Worm (Caenorhabditis elegans) whole organism, L2 larva: ENCODE results near the gene fbxa-25.

Experiments
- C34F6.9 ChIP-seq: fragments of 150-350 bp; optimal IDR thresholded peaks from 2 replicates; lab custom pipeline; 2014; ENCODE audit warnings: missing biosample characterization, missing genetic modification characterization
- F13H6.1 ChIP-seq: sonication (generic microtip); optimal IDR thresholded peaks from 2 replicates; lab custom pipeline; 2016; ENCODE audit warnings: missing genetic modification characterization, missing compliant biosample characterization
- ZK546.5 ChIP-seq: sonication (generic microtip); optimal IDR thresholded peaks from 2 replicates; lab custom pipeline; 2017; ENCODE audit warnings: missing biosample characterization, missing genetic modification characterization
- aly-2 ChIP-seq: fragments of 150-350 bp; optimal IDR thresholded peaks from 2 replicates; lab custom pipeline; 2014; ENCODE audit warnings: missing biosample characterization, missing genetic modification characterization
- ama-1 ChIP-seq: fragments of 150-350 bp; optimal IDR thresholded peaks from 2 replicates; lab custom pipeline; 2018; ENCODE audit warnings: inconsistent platforms
- ceh-16 ChIP-seq: fragments of 150-350 bp; optimal IDR thresholded peaks from 2 replicates; lab custom pipeline; 2014; ENCODE audit warnings: missing biosample characterization, missing genetic modification characterization
- ceh-82 ChIP-seq: fragments of 150-350 bp; optimal IDR thresholded peaks from 2 replicates; lab custom pipeline; 2014; ENCODE audit warnings: missing biosample characterization, missing genetic modification characterization
- dmd-4 ChIP-seq: sonication (generic microtip); optimal IDR thresholded peaks from 2 replicates; lab custom pipeline; 2017; ENCODE audit warnings: missing biosample characterization, missing genetic modification characterization
- egl-27 ChIP-seq: sonication (generic microtip); optimal IDR thresholded peaks from 3 replicates; lab custom pipeline; 2017; ENCODE audit warnings: missing biosample characterization, missing genetic modification reagents, missing genetic modification characterization
- elt-1 ChIP-seq: fragments of 150-350 bp; optimal IDR thresholded peaks from 2 replicates; lab custom pipeline; 2014; ENCODE audit warnings: missing biosample characterization, missing genetic modification characterization
- fos-1 ChIP-seq: fragments of 150-350 bp; optimal IDR thresholded peaks from 2 replicates; lab custom pipeline; 2014; ENCODE audit warnings: missing biosample characterization, missing genetic modification characterization
- gmeb-1 ChIP-seq: fragments of 150-350 bp; optimal IDR thresholded peaks from 2 replicates; lab custom pipeline; 2014; ENCODE audit warnings: missing biosample characterization, missing genetic modification characterization
- lin-11 ChIP-seq: fragments of 150-350 bp; sonication (generic microtip); optimal IDR thresholded peaks from 2 replicates; lab custom pipeline; 2014; ENCODE audit warnings: missing biosample characterization, missing genetic modification characterization, inconsistent platforms, mixed read lengths
- lin-13 ChIP-seq: fragments of 150-350 bp; optimal IDR thresholded peaks from 2 replicates; lab custom pipeline; 2014; ENCODE audit warnings: missing biosample characterization, missing genetic modification reagents, missing genetic modification characterization
- lin-39 ChIP-seq: fragments of 150-350 bp; optimal IDR thresholded peaks from 2 replicates; lab custom pipeline; 2014; ENCODE audit warnings: missing biosample characterization, missing genetic modification reagents, missing genetic modification characterization
- mab-5 ChIP-seq: fragments of 150-350 bp; optimal IDR thresholded peaks from 2 replicates; lab custom pipeline; 2014; ENCODE audit warnings: missing biosample characterization, missing genetic modification characterization
- mbf-1 ChIP-seq: sonication (generic microtip); optimal IDR thresholded peaks from 2 replicates; lab custom pipeline; 2017; ENCODE audit warnings: missing biosample characterization, missing genetic modification characterization
- mdl-1 ChIP-seq, 2 experiments: fragments of 150-350 bp in 1 of 2; sonication (generic microtip) in 1 of 2; optimal IDR thresholded peaks; 2 replicates each; lab custom pipeline; 2017; ENCODE audit warnings: missing biosample characterization in 2 of 2, missing genetic modification characterization in 2 of 2
- nhr-10 ChIP-seq: sonication (generic microtip); optimal IDR thresholded peaks from 2 replicates; lab custom pipeline; 2017; ENCODE audit warnings: missing biosample characterization, missing genetic modification characterization
- nhr-11 ChIP-seq: fragments of 150-350 bp; optimal IDR thresholded peaks from 2 replicates; lab custom pipeline; 2014; ENCODE audit warnings: missing biosample characterization, missing genetic modification characterization
- nhr-129 ChIP-seq: fragments of 150-350 bp; optimal IDR thresholded peaks from 2 replicates; lab custom pipeline; 2014; ENCODE audit warnings: missing biosample characterization, missing genetic modification characterization
- nhr-21 ChIP-seq: fragments of 150-350 bp; optimal IDR thresholded peaks from 2 replicates; lab custom pipeline; 2014; ENCODE audit warnings: missing biosample characterization, missing genetic modification characterization
- nhr-237 ChIP-seq: fragments of 150-350 bp; optimal IDR thresholded peaks from 2 replicates; lab custom pipeline; 2014; ENCODE audit warnings: missing biosample characterization, missing genetic modification characterization
- nhr-25 ChIP-seq: fragments of 150-350 bp; sonication (generic microtip); optimal IDR thresholded peaks from 3 replicates; lab custom pipeline; 2014; ENCODE audit warnings: missing biosample characterization, missing genetic modification characterization
- nhr-6 ChIP-seq: fragments of 150-350 bp; optimal IDR thresholded peaks from 2 replicates; lab custom pipeline; 2014; ENCODE audit warnings: missing biosample characterization, missing genetic modification characterization
- nhr-77 ChIP-seq: fragments of 150-350 bp; optimal IDR thresholded peaks from 2 replicates; lab custom pipeline; 2014; ENCODE audit warnings: missing biosample characterization, missing genetic modification characterization
- peb-1 ChIP-seq: fragments of 150-350 bp; optimal IDR thresholded peaks from 2 replicates; lab custom pipeline; 2014; ENCODE audit warnings: missing biosample characterization, missing genetic modification characterization
- sem-4 ChIP-seq: fragments of 150-350 bp; optimal IDR thresholded peaks from 2 replicates; lab custom pipeline; 2014; ENCODE audit warnings: missing biosample characterization, missing genetic modification reagents, missing genetic modification characterization
- skn-1 ChIP-seq: sonication (generic microtip); optimal IDR thresholded peaks from 2 replicates; lab custom pipeline; 2017; ENCODE audit warnings: missing biosample characterization, missing genetic modification characterization
- sma-3 ChIP-seq: sonication (generic microtip); optimal IDR thresholded peaks from 2 replicates; lab custom pipeline; 2016; ENCODE audit warnings: missing genetic modification reagents, missing genetic modification characterization, missing compliant biosample characterization
- sma-9 ChIP-seq, 2 experiments: fragments of 150-350 bp in 1 of 2; sonication (generic microtip) in 1 of 2; optimal IDR thresholded peaks; 2 replicates each; lab custom pipeline; 2014 to 2016; ENCODE audit warnings: missing genetic modification characterization in 2 of 2, mild to moderate bottlenecking in 1 of 2, missing biosample characterization in 1 of 2, missing compliant biosample characterization in 1 of 2, missing genetic modification reagents in 1 of 2, moderate library complexity in 1 of 2
- unc-39 ChIP-seq: fragments of 150-350 bp; optimal IDR thresholded peaks from 2 replicates; lab custom pipeline; 2014; ENCODE audit warnings: missing biosample characterization, missing genetic modification characterization
- unc-55 ChIP-seq: fragments of 150-350 bp; sonication (generic microtip); optimal IDR thresholded peaks from 3 replicates; lab custom pipeline; 2014; ENCODE audit warnings: missing biosample characterization, missing genetic modification reagents, missing genetic modification characterization
- zag-1 ChIP-seq: fragments of 150-350 bp; optimal IDR thresholded peaks from 2 replicates; lab custom pipeline; 2014; ENCODE audit warnings: missing biosample characterization, missing genetic modification characterization
- ztf-1 ChIP-seq: fragments of 200-800 bp; sonication (Bioruptor generic); conservative IDR thresholded peaks from 2 replicates; pipeline ENCODE4 v1.3.6; 2022; ENCODE audit warnings: missing genetic modification characterization, missing compliant biosample characterization

Gene fbxa-25

DNA sequence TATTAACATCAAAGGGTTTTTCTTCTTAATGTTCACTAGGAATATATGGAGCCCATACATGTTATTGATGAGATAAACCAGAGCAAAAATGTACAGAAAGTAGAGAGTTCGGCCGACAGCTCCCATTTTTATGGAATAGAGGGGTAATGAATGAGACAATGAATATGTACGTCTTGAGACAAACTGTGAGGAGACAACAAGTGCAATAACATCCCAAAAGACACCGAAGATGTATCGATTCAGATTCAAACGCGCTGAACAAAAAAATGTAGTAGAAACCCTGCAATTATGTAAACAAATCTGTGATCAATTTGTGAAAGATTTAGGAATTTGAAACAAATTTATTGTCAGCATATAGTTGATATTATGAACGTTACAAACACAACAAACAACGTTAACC lies 2.2 kb downstream of the fbxa-25 start:
- TF ChIP-seq nhr-6 (tag; lab: Kevin White, UChicago) (no peak), fos-1 (tag; lab: Kevin White, UChicago) (no peak), lin-11 (tag; lab: Kevin White, UChicago) (no peak), mdl-1 (tag; optimal IDR thresholded peaks at IDR 0.05; lab: Kevin White, UChicago) (no peak), F13H6.1 (tag; lab: Kevin White, UChicago) (no peak), sma-9 (GFP tag; optimal IDR thresholded peaks at IDR 0.05; lab: Kevin White, UChicago) (no peak), sma-9 (tag; optimal IDR thresholded peaks at IDR 0.05; lab: Kevin White, UChicago) (no peak), dmd-4 (tag; lab: Kevin White, UChicago) (no peak), mbf-1 (tag; lab: Kevin White, UChicago) (no peak), ceh-16 (no peak), peb-1 (tag; lab: Kevin White, UChicago) (no peak), nhr-21 (tag; lab: Kevin White, UChicago) (no peak), C34F6.9 (tag; lab: Kevin White, UChicago) (no peak)

DNA sequence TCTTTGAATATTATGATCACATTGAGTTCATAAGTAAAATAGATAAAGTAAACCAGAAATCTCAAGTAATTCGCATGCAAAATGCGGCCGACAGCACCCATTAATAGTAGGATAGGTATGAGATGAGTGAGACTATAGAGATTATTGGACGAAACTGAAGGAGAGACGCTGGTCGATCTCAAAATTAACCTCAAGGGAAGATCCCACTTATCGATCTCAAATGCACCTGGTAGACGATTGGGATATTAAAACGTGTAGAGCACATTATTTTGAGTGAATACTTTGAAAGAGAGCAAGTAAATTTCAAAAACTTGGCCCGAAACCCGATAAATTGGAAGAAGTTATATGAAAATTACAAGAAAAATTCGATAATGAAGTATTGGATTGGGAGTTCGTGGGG lies 3.6 kb downstream of the fbxa-25 start, which contains the start of gene Y82E9BL.6:
Y82E9BL.6 (minus strand) TSS at position 101 of the 400 bp plus-strand sequence.
- TF ChIP-seq unc-55 (GFP tag; lab: Kevin White, UChicago): no peak
- TF ChIP-seq unc-39: no peak
- no peak for TF ChIP-seq sma-9 (GFP tag; optimal IDR thresholded peaks at IDR 0.05; lab: Kevin White, UChicago)
- no peak for TF ChIP-seq sma-9 (tag; optimal IDR thresholded peaks at IDR 0.05; lab: Kevin White, UChicago)
- TF ChIP-seq mdl-1 (tag; optimal IDR thresholded peaks at IDR 0.05; lab: Kevin White, UChicago): no peak
- TF ChIP-seq C34F6.9 (tag; lab: Kevin White, UChicago): no peak
- TF ChIP-seq nhr-25 (tag; lab: Kevin White, UChicago): no peak
- TF ChIP-seq ceh-16: no peak
- no peak for TF ChIP-seq elt-1
- TF ChIP-seq gmeb-1 (tag; lab: Kevin White, UChicago): no peak
- no peak for TF ChIP-seq sem-4 (tag; lab: Kevin White, UChicago)

DNA sequence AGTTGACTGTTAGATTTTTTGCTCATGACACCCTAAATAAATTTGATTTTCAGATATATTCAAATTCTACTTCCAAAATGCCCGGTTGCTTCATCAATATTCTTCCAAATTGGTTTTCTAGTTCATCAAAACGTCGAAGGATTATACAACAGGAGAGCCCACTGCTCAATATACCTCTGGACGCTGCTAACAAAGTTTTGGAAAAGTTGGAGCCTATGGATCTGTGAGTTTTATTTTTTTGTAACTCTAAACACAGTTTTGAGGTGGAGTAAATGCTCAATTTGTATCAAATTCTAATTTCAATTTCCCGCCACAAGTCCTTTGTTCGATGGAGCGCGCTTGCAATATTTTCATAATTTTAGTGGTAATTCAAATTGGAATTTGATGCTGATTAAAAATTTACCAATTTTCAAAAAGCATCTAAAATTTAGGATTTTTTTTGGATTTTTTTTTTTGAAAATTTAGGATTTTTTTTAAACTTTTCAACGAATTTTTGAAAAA lies 6.3 kb downstream of the fbxa-25 start, which contains the start of gene fbxa-27:
fbxa-27 (plus strand) TSS at position 51 of the 501 bp plus-strand sequence.
- TF ChIP-seq nhr-237 (tag; lab: Kevin White, UChicago): no peak
- no peak for TF ChIP-seq C34F6.9 (tag; lab: Kevin White, UChicago)
- TF ChIP-seq skn-1 (tag; lab: Kevin White, UChicago): no peak
- no peak for TF ChIP-seq elt-1
- no peak for TF ChIP-seq nhr-25 (tag; lab: Kevin White, UChicago)
- no peak for TF ChIP-seq ZK546.5 (tag; lab: Kevin White, UChicago)
- no peak for TF ChIP-seq aly-2
- TF ChIP-seq, all 48 proteins: peak for 0

DNA sequence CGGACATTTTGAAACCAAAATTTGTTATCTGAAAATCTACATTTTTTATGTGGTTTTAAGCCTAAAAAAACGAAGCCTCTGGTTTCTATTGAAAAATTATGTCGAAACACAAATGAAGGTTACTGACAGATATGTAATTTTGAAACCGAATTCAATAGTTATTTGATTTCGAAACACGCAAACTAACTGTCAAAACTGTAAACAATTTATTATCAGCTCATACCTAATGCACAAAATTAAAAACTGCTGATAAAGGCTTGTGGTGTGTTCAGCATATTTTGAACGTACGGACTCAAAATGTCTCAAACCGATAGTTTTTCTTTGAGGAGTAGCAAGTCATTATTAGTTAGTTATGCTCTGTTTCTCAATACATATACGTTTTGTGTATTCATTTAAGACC lies 6.8 kb downstream of the fbxa-25 start, which contains the start of gene fbxa-26:
fbxa-26 (minus strand) TSS at position 35 of the 400 bp plus-strand sequence.
- no peak for TF ChIP-seq zag-1 (tag; lab: Kevin White, UChicago)
- peak; percentile 48 for TF ChIP-seq fos-1 (tag; lab: Kevin White, UChicago)
- TF ChIP-seq ZK546.5 (tag; lab: Kevin White, UChicago): no peak
- TF ChIP-seq mab-5 (tag; lab: Kevin White, UChicago): no peak

DNA sequence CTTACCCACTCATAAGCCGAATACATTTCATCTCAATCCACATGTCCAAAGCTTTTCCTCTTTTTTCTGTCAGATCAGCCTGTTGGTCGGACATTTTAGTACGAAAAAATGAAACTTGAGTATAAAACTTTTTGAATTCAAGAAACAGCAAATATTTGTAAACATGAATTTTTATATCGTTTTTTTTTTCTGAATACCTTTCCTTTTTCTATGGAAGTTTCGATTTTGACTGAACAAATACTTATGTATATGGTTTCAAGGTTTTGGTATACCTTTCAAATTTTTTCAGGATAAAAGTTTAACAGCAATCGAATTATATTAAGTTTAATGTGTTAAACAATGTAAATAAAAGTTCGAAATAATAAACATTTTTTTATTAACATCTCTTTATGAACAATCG lies 9.0 kb downstream of the fbxa-25 start, which contains the start of gene fbxa-5:
fbxa-5 (minus strand) TSS at position 101 of the 400 bp plus-strand sequence.
- TF ChIP-seq nhr-10 (no peak), nhr-6 (tag; lab: Kevin White, UChicago) (no peak)

DNA sequence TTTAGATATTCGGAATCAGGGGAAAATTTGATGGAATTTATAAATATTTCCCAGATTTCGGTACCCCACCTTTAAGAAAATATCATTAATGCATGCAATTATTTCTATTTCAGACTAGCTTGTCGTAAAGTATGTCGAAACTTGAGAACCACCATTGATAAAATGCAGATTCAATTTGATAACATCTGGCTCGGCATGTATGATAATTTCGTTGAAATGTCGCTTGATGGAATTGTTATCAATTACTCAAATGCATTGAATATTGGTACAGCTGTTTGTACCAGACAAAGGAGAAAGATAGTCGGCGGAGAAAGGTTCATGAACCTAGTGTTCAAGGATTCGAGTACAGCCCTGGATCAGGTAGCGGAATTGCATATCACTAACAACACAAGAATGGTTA lies 17.4 kb downstream of the fbxa-25 start, which contains the start of gene Y82E9BL.19:
Y82E9BL.19 (plus strand) TSS at position 123 of the 400 bp plus-strand sequence.
- TF ChIP-seq unc-55 (GFP tag; lab: Kevin White, UChicago) (no peak), fos-1 (tag; lab: Kevin White, UChicago) (peak; percentile 60)

DNA sequence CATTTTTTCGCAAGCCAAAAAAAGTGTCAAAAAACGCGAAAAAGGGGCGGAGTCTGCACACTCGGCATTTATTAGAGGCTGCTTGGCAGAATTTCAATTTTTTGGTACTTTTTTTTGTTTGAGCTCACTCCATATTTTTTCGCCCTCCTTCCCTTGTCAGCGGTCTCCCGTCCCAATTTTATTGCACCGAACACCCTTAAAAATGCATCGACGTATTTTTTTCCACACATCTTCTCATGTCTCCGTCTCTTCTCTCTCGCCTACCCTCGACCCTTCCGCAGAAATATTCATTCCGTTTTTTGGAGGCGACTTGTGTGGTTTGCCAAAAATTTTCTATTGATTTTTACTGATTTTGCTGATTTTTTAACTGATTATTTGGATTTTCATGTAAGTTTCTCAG lies 22.8 kb downstream of the fbxa-25 start, which contains the start of gene Y82E9BL.18:
Y82E9BL.18 (plus strand) TSS at position 301 of the 400 bp plus-strand sequence.
- no peak for TF ChIP-seq elt-1
- TF ChIP-seq peb-1 (tag; lab: Kevin White, UChicago): no peak
- no peak for TF ChIP-seq nhr-21 (tag; lab: Kevin White, UChicago)
- TF ChIP-seq ztf-1 (GFP tag; lab: Robert Waterston, UW): no peak
- TF ChIP-seq lin-13: no peak
- TF ChIP-seq ceh-16: no peak
- TF ChIP-seq lin-39 (tag; lab: Kevin White, UChicago): no peak
- no peak for TF ChIP-seq skn-1 (tag; lab: Kevin White, UChicago)
- TF ChIP-seq nhr-129 (tag; lab: Kevin White, UChicago): no peak
- no peak for TF ChIP-seq sma-9 (GFP tag; optimal IDR thresholded peaks at IDR 0.05; lab: Kevin White, UChicago)
- no peak for TF ChIP-seq sma-9 (tag; optimal IDR thresholded peaks at IDR 0.05; lab: Kevin White, UChicago)
- no peak for TF ChIP-seq ceh-82
- no peak for TF ChIP-seq nhr-77
- no peak for TF ChIP-seq nhr-11 (tag; lab: Kevin White, UChicago)
- no peak for TF ChIP-seq ama-1
- TF ChIP-seq nhr-25 (tag; lab: Kevin White, UChicago): no peak
- TF ChIP-seq F13H6.1 (tag; lab: Kevin White, UChicago): no peak
- no peak for TF ChIP-seq sma-3 (GFP tag; lab: Kevin White, UChicago)
- TF ChIP-seq aly-2: no peak
- no peak for TF ChIP-seq mab-5 (tag; lab: Kevin White, UChicago)
- no peak for TF ChIP-seq egl-27 (tag; lab: Kevin White, UChicago)
